5 fruit fly cellular contexts compared by ENCODE assay signal in the genomic region with DNA sequence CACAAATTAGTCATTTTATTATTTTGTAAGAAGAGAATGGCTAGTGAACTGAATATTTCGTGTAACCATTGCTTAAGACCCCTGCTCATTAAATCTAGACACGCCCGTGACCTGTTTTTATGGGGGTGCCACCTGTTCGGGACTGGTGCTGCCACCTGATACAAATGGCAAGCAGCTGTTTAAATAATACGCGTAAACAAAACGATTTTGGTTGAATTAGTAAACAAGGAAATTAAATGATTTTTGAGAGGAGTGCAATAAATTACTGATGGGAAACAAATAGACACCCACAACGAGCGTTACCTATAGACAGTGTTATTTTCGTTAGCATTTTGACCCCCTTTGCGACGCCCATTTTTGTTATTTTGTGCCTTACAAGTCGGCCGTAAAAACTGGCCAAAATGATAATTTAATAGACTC.
TF ChIP-seq lines count a peak whose summit lies in the region.

No protein-coding gene starts in this region.

- peak; percentile 27 for TF ChIP-seq CTCF in whole organism, embryonic (GFP tag; optimal IDR thresholded peaks at IDR 0.05; lab: Kevin White, UChicago)

TF ChIP-seq in whole organism, adult, 20 proteins besides CTCF, POLR2A, EP300 and RAD21 (continues in another document):
- peak; percentile 91 for TF ChIP-seq CG11617 (GFP tag; optimal IDR thresholded peaks at IDR 0.05; lab: Kevin White, UChicago)
- peak; percentile 85 for TF ChIP-seq kay (GFP tag; lab: Kevin White, UChicago; ENCODE audit: borderline replicate concordance)
- TF ChIP-seq toe (GFP tag; optimal IDR thresholded peaks at IDR 0.05; lab: Kevin White, UChicago) = peak; percentile 91
- TF ChIP-seq CG5204 (GFP tag; optimal IDR thresholded peaks at IDR 0.05; lab: Kevin White, UChicago) = peak; percentile 78
- TF ChIP-seq cnc (optimal IDR thresholded peaks at IDR 0.05; lab: Kevin White, UChicago) = no peak
- TF ChIP-seq pad (GFP tag; optimal IDR thresholded peaks at IDR 0.05; lab: Kevin White, UChicago) = peak; percentile 68
- TF ChIP-seq bab1 (GFP tag; optimal IDR thresholded peaks at IDR 0.05; lab: Kevin White, UChicago) = peak; percentile 90
- TF ChIP-seq CG12768 (GFP tag; optimal IDR thresholded peaks at IDR 0.05; lab: Kevin White, UChicago) = peak; percentile 91
- TF ChIP-seq Clk (GFP tag; optimal IDR thresholded peaks at IDR 0.05; lab: Kevin White, UChicago) = peak; percentile 79
- peak; percentile 90 for TF ChIP-seq CG7101 (tag; optimal IDR thresholded peaks at IDR 0.05; lab: Kevin White, UChicago)
- peak; percentile 90 for TF ChIP-seq CG33017 (tag; optimal IDR thresholded peaks at IDR 0.05; lab: Kevin White, UChicago)
- peak; percentile 93 for TF ChIP-seq CG1620 (GFP tag; optimal IDR thresholded peaks at IDR 0.05; lab: Kevin White, UChicago)
- peak; percentile 91 for TF ChIP-seq CG7045 (GFP tag; optimal IDR thresholded peaks at IDR 0.05; lab: Kevin White, UChicago)
- TF ChIP-seq CG14711 (tag; optimal IDR thresholded peaks at IDR 0.05; lab: Kevin White, UChicago) = peak; percentile 86
- peak; percentile 90 for TF ChIP-seq Crg-1 (GFP tag; optimal IDR thresholded peaks at IDR 0.05; lab: Kevin White, UChicago)
- TF ChIP-seq Hr96 (GFP tag; optimal IDR thresholded peaks at IDR 0.05; lab: Kevin White, UChicago) = peak; percentile 61
- peak; percentile 71 for TF ChIP-seq tj (GFP tag; optimal IDR thresholded peaks at IDR 0.05; lab: Kevin White, UChicago)

TF ChIP-seq in whole organism, embryonic, 481 proteins besides CTCF, POLR2A, EP300 and RAD21 (continues in another document):
- TF ChIP-seq bigmax (GFP tag; optimal IDR thresholded peaks at IDR 0.05; lab: Kevin White, UChicago) = no peak
- TF ChIP-seq CG10366 (GFP tag; IDR thresholded peaks at IDR 0.05; lab: Robert Waterston, UW) = no peak
- TF ChIP-seq ara (GFP tag; IDR thresholded peaks at IDR 0.05; lab: Robert Waterston, UW) = no peak
- TF ChIP-seq wek (GFP tag; optimal IDR thresholded peaks at IDR 0.05; lab: Kevin White, UChicago) = peak; percentile 69
- TF ChIP-seq PHDP (tag; optimal IDR thresholded peaks at IDR 0.05; lab: Kevin White, UChicago) = peak; percentile 91
- peak; percentile 53 for TF ChIP-seq NC2α (GFP tag; optimal IDR thresholded peaks at IDR 0.05; lab: Kevin White, UChicago)
- TF ChIP-seq CG1832 (GFP tag; optimal IDR thresholded peaks at IDR 0.05; lab: Kevin White, UChicago) = no peak
- TF ChIP-seq CG4820 (GFP tag; optimal IDR thresholded peaks at IDR 0.05; lab: Kevin White, UChicago) = peak; percentile 74
- TF ChIP-seq CG1024 (GFP tag; IDR thresholded peaks at IDR 0.05; lab: Robert Waterston, UW) = no peak
- TF ChIP-seq CG1602 (GFP tag; optimal IDR thresholded peaks at IDR 0.05; lab: Kevin White, UChicago) = peak; percentile 91
- peak; percentile 75 for TF ChIP-seq nmo (GFP tag; optimal IDR thresholded peaks at IDR 0.05; lab: Kevin White, UChicago)
- TF ChIP-seq zfh2 (GFP tag; optimal IDR thresholded peaks at IDR 0.05; lab: Kevin White, UChicago) = peak; percentile 90
- peak; percentile 77 for TF ChIP-seq CG9437 (GFP tag; optimal IDR thresholded peaks at IDR 0.05; lab: Kevin White, UChicago)
- TF ChIP-seq ewg (GFP tag; optimal IDR thresholded peaks at IDR 0.05; lab: Kevin White, UChicago) = peak; percentile 68
- TF ChIP-seq lilli (GFP tag; optimal IDR thresholded peaks at IDR 0.05; lab: Kevin White, UChicago) = peak; percentile 94
- TF ChIP-seq H15 (GFP tag; IDR thresholded peaks at IDR 0.05; lab: Robert Waterston, UW) = no peak
- TF ChIP-seq CrebB (tag; optimal IDR thresholded peaks at IDR 0.05; lab: Kevin White, UChicago) = peak; percentile 78
- TF ChIP-seq CG30431 (GFP tag; optimal IDR thresholded peaks at IDR 0.05; lab: Kevin White, UChicago) = peak; percentile 71

TF ChIP-seq in whole organism, prepupa, 60 proteins besides CTCF, POLR2A, EP300 and RAD21 (continues in another document):
- TF ChIP-seq Smox (GFP tag; optimal IDR thresholded peaks at IDR 0.05; lab: Kevin White, UChicago) (peak; percentile 87), CG6792 (GFP tag; optimal IDR thresholded peaks at IDR 0.05; lab: Kevin White, UChicago) (peak; percentile 85), Met (GFP tag; optimal IDR thresholded peaks at IDR 0.05; lab: Kevin White, UChicago) (peak; percentile 84), Sox14 (GFP tag; optimal IDR thresholded peaks at IDR 0.05; lab: Kevin White, UChicago) (peak; percentile 87), fkh (GFP tag; optimal IDR thresholded peaks at IDR 0.05; lab: Kevin White, UChicago) (peak; percentile 98), CG4318 (GFP tag; optimal IDR thresholded peaks at IDR 0.05; lab: Kevin White, UChicago) (peak; percentile 85), OdsH (GFP tag; optimal IDR thresholded peaks at IDR 0.05; lab: Kevin White, UChicago) (peak; percentile 86), Sox102F (GFP tag; optimal IDR thresholded peaks at IDR 0.05; lab: Kevin White, UChicago) (peak; percentile 87), CG9139 (GFP tag; optimal IDR thresholded peaks at IDR 0.05; lab: Kevin White, UChicago) (peak; percentile 28), acj6 (GFP tag; optimal IDR thresholded peaks at IDR 0.05; lab: Kevin White, UChicago) (peak; percentile 83), CG11902 (GFP tag; optimal IDR thresholded peaks at IDR 0.05; lab: Kevin White, UChicago) (peak; percentile 72), CG31627 (GFP tag; optimal IDR thresholded peaks at IDR 0.05; lab: Kevin White, UChicago) (peak; percentile 88), Gug (GFP tag; IDR thresholded peaks at IDR 0.05; lab: Robert Waterston, UW) (no peak), Ets21C (GFP tag; optimal IDR thresholded peaks at IDR 0.05; lab: Kevin White, UChicago) (peak; percentile 78), Hr4 (GFP tag; optimal IDR thresholded peaks at IDR 0.05; lab: Kevin White, UChicago) (peak; percentile 89), Eip93F (GFP tag; optimal IDR thresholded peaks at IDR 0.05; lab: Kevin White, UChicago) (peak; percentile 82), Lpt (GFP tag; optimal IDR thresholded peaks at IDR 0.05; lab: Kevin White, UChicago) (peak; percentile 86), Hr39 (GFP tag; optimal IDR thresholded peaks at IDR 0.05; lab: Kevin White, UChicago) (peak; percentile 86)

TF ChIP-seq in whole organism, pupa, 21 proteins besides CTCF, POLR2A, EP300 and RAD21:
- TF ChIP-seq Pif1A (GFP tag; optimal IDR thresholded peaks at IDR 0.05; lab: Kevin White, UChicago) (peak; percentile 90), Snoo (tag; optimal IDR thresholded peaks at IDR 0.05; lab: Kevin White, UChicago) (peak; percentile 83), CG34367 (tag; optimal IDR thresholded peaks at IDR 0.05; lab: Kevin White, UChicago) (peak; percentile 59), CG12605 (GFP tag; IDR thresholded peaks at IDR 0.05; lab: Robert Waterston, UW) (no peak), gl (tag; optimal IDR thresholded peaks at IDR 0.05; lab: Kevin White, UChicago) (peak; percentile 47), rn (GFP tag; IDR thresholded peaks at IDR 0.05; lab: Robert Waterston, UW) (no peak), Pif1B (GFP tag; optimal IDR thresholded peaks at IDR 0.05; lab: Kevin White, UChicago) (peak; percentile 83), CG17806 (tag; optimal IDR thresholded peaks at IDR 0.05; lab: Kevin White, UChicago) (peak; percentile 84), CG13204 (GFP tag; optimal IDR thresholded peaks at IDR 0.05; lab: Kevin White, UChicago) (no peak), CG15710 (tag; optimal IDR thresholded peaks at IDR 0.05; lab: Kevin White, UChicago) (peak; percentile 73), CG8301 (tag; optimal IDR thresholded peaks at IDR 0.05; lab: Kevin White, UChicago) (peak; percentile 81), D1 (tag; optimal IDR thresholded peaks at IDR 0.05; lab: Kevin White, UChicago) (peak; percentile 75), CG8159 (tag; optimal IDR thresholded peaks at IDR 0.05; lab: Kevin White, UChicago) (peak; percentile 80), CG14655 (GFP tag; optimal IDR thresholded peaks at IDR 0.05; lab: Kevin White, UChicago) (peak; percentile 83), CG9948 (tag; optimal IDR thresholded peaks at IDR 0.05; lab: Kevin White, UChicago) (peak; percentile 64)

TF ChIP-seq in whole organism, wandering third instar larva, 38 proteins besides CTCF, POLR2A, EP300 and RAD21 (continues in another document):
- TF ChIP-seq rgr (GFP tag; optimal IDR thresholded peaks at IDR 0.05; lab: Kevin White, UChicago) (peak; percentile 92), brk (GFP tag; optimal IDR thresholded peaks at IDR 0.05; lab: Kevin White, UChicago) (peak; percentile 88), Mio (GFP tag; optimal IDR thresholded peaks at IDR 0.05; lab: Kevin White, UChicago) (peak; percentile 2), dsf (GFP tag; optimal IDR thresholded peaks at IDR 0.05; lab: Kevin White, UChicago; ENCODE audit: borderline replicate concordance) (peak; percentile 53), N (GFP tag; optimal IDR thresholded peaks at IDR 0.05; lab: Kevin White, UChicago) (no peak), tai (GFP tag; optimal IDR thresholded peaks at IDR 0.05; lab: Kevin White, UChicago) (peak; percentile 92), jim (GFP tag; optimal IDR thresholded peaks at IDR 0.05; lab: Kevin White, UChicago) (peak; percentile 56), HLH106 (tag; optimal IDR thresholded peaks at IDR 0.05; lab: Kevin White, UChicago) (peak; percentile 86), sage (GFP tag; optimal IDR thresholded peaks at IDR 0.05; lab: Kevin White, UChicago) (peak; percentile 71), Hnf4 (GFP tag; optimal IDR thresholded peaks at IDR 0.05; lab: Kevin White, UChicago) (peak; percentile 93), Rel (GFP tag; optimal IDR thresholded peaks at IDR 0.05; lab: Kevin White, UChicago) (peak; percentile 19), Rel (tag; optimal IDR thresholded peaks at IDR 0.05; lab: Kevin White, UChicago) (peak; percentile 75), fru (GFP tag; optimal IDR thresholded peaks at IDR 0.05; lab: Kevin White, UChicago) (peak; percentile 83), Dif (GFP tag; optimal IDR thresholded peaks at IDR 0.05; lab: Kevin White, UChicago; ENCODE audit: partially characterized antibody) (no peak), foxo (GFP tag; optimal IDR thresholded peaks at IDR 0.05; lab: Kevin White, UChicago) (peak; percentile 54 to 96), usp (GFP tag; optimal IDR thresholded peaks at IDR 0.05; lab: Kevin White, UChicago) (no peak), Sp1 (GFP tag; optimal IDR thresholded peaks at IDR 0.05; lab: Kevin White, UChicago) (peak; percentile 87), dmrt93B (GFP tag; optimal IDR thresholded peaks at IDR 0.05; lab: Kevin White, UChicago) (peak; percentile 68), psq (GFP tag; optimal IDR thresholded peaks at IDR 0.05; lab: Kevin White, UChicago) (peak; percentile 86), CrebA (GFP tag; optimal IDR thresholded peaks at IDR 0.05; lab: Kevin White, UChicago; ENCODE audit: borderline replicate concordance) (no peak), OdsH (GFP tag; optimal IDR thresholded peaks at IDR 0.05; lab: Kevin White, UChicago) (peak; percentile 88), pan (optimal IDR thresholded peaks at IDR 0.05; lab: Kevin White, UChicago) (no peak), Dfd (GFP tag; optimal IDR thresholded peaks at IDR 0.05; lab: Kevin White, UChicago) (no peak), Hr83 (GFP tag; optimal IDR thresholded peaks at IDR 0.05; lab: Kevin White, UChicago; ENCODE audit: poor library complexity, severe bottlenecking) (peak; percentile 99), Jra (GFP tag; optimal IDR thresholded peaks at IDR 0.05; lab: Kevin White, UChicago) (peak; percentile 83)
